Worm (Caenorhabditis elegans) whole organism, L4 larva: ENCODE measurements around the gene sri-20.

Experiments
- F49E8.2 ChIP-seq: sonication (generic microtip); optimal IDR thresholded peaks from 2 replicates; lab custom pipeline; 2016; ENCODE audit warnings: missing compliant biosample characterization, mild to moderate bottlenecking, missing genetic modification characterization, borderline replicate concordance
- T20F7.1 ChIP-seq: fragments of 200-800 bp; sonication (Bioruptor generic); optimal IDR thresholded peaks from 2 replicates; lab custom pipeline; 2018; ENCODE audit warnings: mild to moderate bottlenecking, missing genetic modification characterization, missing compliant biosample characterization
- Y48G9A.11 ChIP-seq: fragments of 200-800 bp; sonication (Bioruptor generic); IDR thresholded peaks from 2 replicates; pipeline ENCODE4 v1.3.6; 2022; ENCODE audit warnings: missing genetic modification reagents, missing genetic modification characterization, missing compliant biosample characterization
- Y5F2A.4 ChIP-seq: fragments of 200-800 bp; sonication (Bioruptor generic); optimal IDR thresholded peaks from 2 replicates; lab custom pipeline; 2018; ENCODE audit warnings: mild to moderate bottlenecking, missing genetic modification characterization, missing compliant biosample characterization
- ZK337.2 ChIP-seq: fragments of 200-800 bp; sonication (Bioruptor generic); IDR thresholded peaks from 2 replicates; pipeline ENCODE4 v1.3.6; 2022; ENCODE audit warnings: missing genetic modification reagents, missing genetic modification characterization, missing compliant biosample characterization
- aly-2 ChIP-seq: sonication (generic microtip); optimal IDR thresholded peaks from 2 replicates; lab custom pipeline; 2018; ENCODE audit warnings: missing biosample characterization, missing genetic modification characterization
- attf-4 ChIP-seq: sonication (generic microtip); optimal IDR thresholded peaks from 3 replicates; lab custom pipeline; 2017; ENCODE audit warnings: missing biosample characterization, missing genetic modification characterization
- ceh-32 ChIP-seq: sonication (generic microtip); optimal IDR thresholded peaks from 2 replicates; lab custom pipeline; 2016; ENCODE audit warnings: mild to moderate bottlenecking, missing genetic modification characterization, missing compliant biosample characterization; ENCODE audit not compliant: poor library complexity
- ctbp-1 ChIP-seq: fragments of 200-800 bp; sonication (Bioruptor generic); IDR thresholded peaks from 2 replicates; pipeline ENCODE4 v1.3.6; 2022; ENCODE audit warnings: missing genetic modification reagents, missing genetic modification characterization, missing compliant biosample characterization
- daf-16 ChIP-seq, 3 experiments: sonication (generic microtip); optimal IDR thresholded peaks; 2 replicates each; lab custom pipeline; 2016 to 2017; ENCODE audit warnings: missing genetic modification characterization in 3 of 3, missing genetic modification reagents in 3 of 3, mild to moderate bottlenecking in 2 of 3, missing compliant biosample characterization in 2 of 3, missing biosample characterization in 1 of 3, moderate library complexity in 1 of 3
- dmd-6 ChIP-seq: fragments of 200-800 bp; sonication (Bioruptor generic); IDR thresholded peaks from 2 replicates; pipeline ENCODE4 v1.3.6; 2022; ENCODE audit warnings: missing genetic modification reagents, missing genetic modification characterization, missing compliant biosample characterization
- dve-1 ChIP-seq: sonication (generic microtip); optimal IDR thresholded peaks from 2 replicates; lab custom pipeline; 2017; ENCODE audit warnings: antibody characterized with exemption, mild to moderate bottlenecking, missing genetic modification characterization, missing compliant biosample characterization; ENCODE audit not compliant: insufficient read depth
- egl-27 ChIP-seq: sonication (generic microtip); optimal IDR thresholded peaks from 3 replicates; lab custom pipeline; 2017; ENCODE audit warnings: missing biosample characterization, missing genetic modification reagents, missing genetic modification characterization
- lin-15B ChIP-seq: fragments of 150-350 bp; sonication (generic microtip); optimal IDR thresholded peaks from 3 replicates; lab custom pipeline; 2014; ENCODE audit warnings: missing biosample characterization, missing genetic modification characterization
- lin-38 ChIP-seq: fragments of 200-800 bp; sonication (Bioruptor generic); IDR thresholded peaks from 2 replicates; pipeline ENCODE4 v1.3.6; 2022; ENCODE audit warnings: missing genetic modification reagents, missing genetic modification characterization, missing compliant biosample characterization
- lir-3 ChIP-seq: sonication (generic microtip); optimal IDR thresholded peaks from 2 replicates; lab custom pipeline; 2016; ENCODE audit warnings: mild to moderate bottlenecking, missing genetic modification characterization, missing compliant biosample characterization
- mes-2 ChIP-seq: sonication (generic microtip); optimal IDR thresholded peaks from 2 replicates; lab custom pipeline; 2016; ENCODE audit warnings: missing genotype, mild to moderate bottlenecking, missing genetic modification characterization, missing compliant biosample characterization; ENCODE audit not compliant: poor library complexity, severe bottlenecking
- mxl-3 ChIP-seq: fragments of 200-800 bp; sonication (Bioruptor generic); optimal IDR thresholded peaks from 2 replicates; lab custom pipeline; 2018; ENCODE audit warnings: mild to moderate bottlenecking, missing genetic modification characterization, missing compliant biosample characterization
- nhr-10 ChIP-seq: fragments of 150-350 bp; optimal IDR thresholded peaks from 2 replicates; lab custom pipeline; 2014; ENCODE audit warnings: missing biosample characterization, missing genetic modification characterization
- nhr-102 ChIP-seq: sonication (generic microtip); optimal IDR thresholded peaks from 2 replicates; lab custom pipeline; 2016; ENCODE audit warnings: mild to moderate bottlenecking, missing genetic modification characterization, moderate library complexity, missing compliant biosample characterization
- nhr-28 ChIP-seq: fragments of 150-350 bp; optimal IDR thresholded peaks from 2 replicates; lab custom pipeline; 2014; ENCODE audit warnings: missing biosample characterization, missing genetic modification characterization
- nhr-42 ChIP-seq: fragments of 200-800 bp; sonication (Bioruptor generic); IDR thresholded peaks from 2 replicates; pipeline ENCODE4 v1.3.6; 2022; ENCODE audit warnings: missing genetic modification characterization, missing compliant biosample characterization
- nhr-48 ChIP-seq: sonication (generic microtip); optimal IDR thresholded peaks from 2 replicates; lab custom pipeline; 2016; ENCODE audit warnings: mild to moderate bottlenecking, missing genetic modification characterization, missing compliant biosample characterization
- nhr-76 ChIP-seq: fragments of 150-350 bp; optimal IDR thresholded peaks from 2 replicates; lab custom pipeline; 2014; ENCODE audit warnings: missing biosample characterization, missing genetic modification characterization
- nhr-77 ChIP-seq: fragments of 150-350 bp; optimal IDR thresholded peaks from 2 replicates; lab custom pipeline; 2014; ENCODE audit warnings: missing biosample characterization, missing genetic modification characterization
- saeg-2 ChIP-seq: fragments of 200-800 bp; sonication (Bioruptor generic); IDR thresholded peaks from 2 replicates; pipeline ENCODE4 v1.3.6; 2022; ENCODE audit warnings: missing genetic modification reagents, missing genetic modification characterization, missing compliant biosample characterization
- set-16 ChIP-seq: fragments of 200-800 bp; sonication (Bioruptor generic); IDR thresholded peaks from 2 replicates; pipeline ENCODE4 v1.3.6; 2022; ENCODE audit warnings: missing genetic modification reagents, missing genetic modification characterization, missing compliant biosample characterization
- skn-1 ChIP-seq: fragments of 150-350 bp; optimal IDR thresholded peaks from 2 replicates; lab custom pipeline; 2014; ENCODE audit warnings: missing biosample characterization, missing genetic modification characterization
- unc-130 ChIP-seq: sonication (generic microtip); optimal IDR thresholded peaks from 2 replicates; lab custom pipeline; 2016; ENCODE audit warnings: missing genetic modification reagents, missing genetic modification characterization, missing compliant biosample characterization
- unc-39 ChIP-seq: sonication (generic microtip); optimal IDR thresholded peaks from 2 replicates; lab custom pipeline; 2017; ENCODE audit warnings: missing biosample characterization, missing genetic modification characterization
- unc-62 ChIP-seq, 3 experiments: fragments of 150-350 bp in 1 of 3; sonication (generic microtip); optimal IDR thresholded peaks in 2 of 3; peaks in 1 of 3; 1 replicate in 1 of 3; 2 replicates in 2 of 3; lab custom pipeline; 2014 to 2017; ENCODE audit warnings: missing biosample characterization in 3 of 3, missing genetic modification characterization in 3 of 3, missing genetic modification reagents in 3 of 3, missing genotype in 1 of 3
- zfp-2 ChIP-seq: sonication (generic microtip); optimal IDR thresholded peaks from 2 replicates; lab custom pipeline; 2016; ENCODE audit warnings: mild to moderate bottlenecking, missing genetic modification characterization, missing compliant biosample characterization
- zip-11 ChIP-seq: fragments of 200-800 bp; sonication (Bioruptor generic); IDR thresholded peaks from 2 replicates; pipeline ENCODE4 v1.3.6; 2022; ENCODE audit warnings: missing genetic modification characterization, missing compliant biosample characterization
- ztf-7 ChIP-seq: fragments of 150-350 bp; optimal IDR thresholded peaks from 2 replicates; lab custom pipeline; 2014; ENCODE audit warnings: missing biosample characterization, missing genetic modification characterization

The sri-20 gene

ce11 chrV:10381726-10382125 is 13.4 kb downstream of the sri-20 start, which contains the start of gene abu-1:
abu-1 (minus strand) TSS chrV:10381826.
- TF ChIP-seq nhr-76 (tag; lab: Kevin White, UChicago) (no peak), F49E8.2 (tag; lab: Kevin White, UChicago) (no peak), unc-39 (tag; lab: Kevin White, UChicago) (no peak)
- TF ChIP-seq, all 104 proteins: peak for 0

- no peak for TF ChIP-seq ztf-7 (tag; lab: Kevin White, UChicago)
- TF ChIP-seq Y5F2A.4 (GFP tag; lab: Kevin White, UChicago) = no peak
- no peak for TF ChIP-seq mxl-3
- TF ChIP-seq daf-16 (GFP tag; optimal IDR thresholded peaks at IDR 0.05; lab: Kevin White, UChicago) = no peak
- TF ChIP-seq daf-16 (tag; optimal IDR thresholded peaks at IDR 0.05; lab: Kevin White, UChicago) = no peak
- no peak for TF ChIP-seq mes-2
- TF ChIP-seq zip-11 (GFP tag; lab: Robert Waterston, UW) = no peak
- no peak for TF ChIP-seq unc-39 (tag; lab: Kevin White, UChicago)
- no peak for TF ChIP-seq lir-3 (tag; lab: Kevin White, UChicago)
Measured at ce11 chrV:10382142-10382541, 13.8 kb downstream of the sri-20 start, which contains the start of gene pqn-2. pqn-2 (plus strand) TSS chrV:10382442.

ce11 chrV:10383950-10384349 is 15.6 kb downstream of the sri-20 start, which contains the start of gene spe-10:
spe-10 (plus strand) TSS chrV:10384250.
- TF ChIP-seq nhr-42 = no peak
- TF ChIP-seq zfp-2 (tag; lab: Kevin White, UChicago) = no peak
- no peak for TF ChIP-seq nhr-48 (tag; lab: Kevin White, UChicago)
- no peak for TF ChIP-seq ctbp-1 (GFP tag; lab: Robert Waterston, UW)
- no peak for TF ChIP-seq nhr-102 (tag; lab: Kevin White, UChicago)
- TF ChIP-seq T20F7.1 = no peak
- no peak for TF ChIP-seq lin-38

ce11 chrV:10387412-10387811 is 19.1 kb downstream of the sri-20 start:
- TF ChIP-seq unc-62 (GFP tag; optimal IDR thresholded peaks at IDR 0.05 in 1 of 2; lab: Kevin White, UChicago) (peak in 1 of 2 experiments; percentile 2), unc-62 (tag; optimal IDR thresholded peaks at IDR 0.05; lab: Kevin White, UChicago) (no peak), ceh-32 (tag; lab: Kevin White, UChicago) (no peak), nhr-28 (tag; lab: Kevin White, UChicago) (peak; percentile 31)

- TF ChIP-seq lin-15B (tag; lab: Kevin White, UChicago) = no peak
- no peak for TF ChIP-seq skn-1 (tag; lab: Kevin White, UChicago)
- peak in 1 of 2 experiments; percentile 56 for TF ChIP-seq unc-62 (GFP tag; optimal IDR thresholded peaks at IDR 0.05 in 1 of 2; lab: Kevin White, UChicago)
- no peak for TF ChIP-seq unc-62 (tag; optimal IDR thresholded peaks at IDR 0.05; lab: Kevin White, UChicago)
- TF ChIP-seq nhr-10 (tag; lab: Kevin White, UChicago) = no peak
- TF ChIP-seq dmd-6 = no peak
- TF ChIP-seq set-16 (GFP tag; lab: Robert Waterston, UW) = no peak
- TF ChIP-seq mxl-3 = peak; percentile 12
- TF ChIP-seq ZK337.2 (GFP tag; lab: Robert Waterston, UW) = no peak
- no peak for TF ChIP-seq nhr-77 (tag; lab: Kevin White, UChicago)
- TF ChIP-seq unc-130 (GFP tag; lab: Kevin White, UChicago) = no peak
- TF ChIP-seq dve-1 (tag; lab: Kevin White, UChicago) = no peak
- TF ChIP-seq saeg-2 (GFP tag; lab: Robert Waterston, UW) = no peak
- TF ChIP-seq attf-4 (tag; lab: Kevin White, UChicago) = no peak
- TF ChIP-seq Y48G9A.11 (GFP tag; lab: Robert Waterston, UW) = no peak
- TF ChIP-seq egl-27 (tag; lab: Kevin White, UChicago) = no peak
- TF ChIP-seq aly-2 (tag; lab: Kevin White, UChicago) = no peak
- TF ChIP-seq nhr-28 (tag; lab: Kevin White, UChicago) = peak; percentile 88
Measured at ce11 chrV:10388318-10388717, 20.0 kb downstream of the sri-20 start, which contains the start of gene AC3.5. AC3.5 (plus strand) TSS chrV:10388527.
